Worm (Caenorhabditis elegans) whole organism, midembryonic: ENCODE measurements around the gene spe-17.

Experiments used
- cog-1 ChIP-seq: sonication (generic microtip); optimal IDR thresholded peaks from 2 replicates; lab custom pipeline; 2016; ENCODE audit warnings: missing genetic modification characterization, missing compliant biosample characterization
- flt-1 ChIP-seq: fragments of 200-800 bp; sonication (Bioruptor generic); IDR thresholded peaks from 2 replicates; pipeline ENCODE4 v1.3.6; 2022; ENCODE audit warnings: missing genetic modification characterization, missing compliant biosample characterization
- klf-2 ChIP-seq: fragments of 200-800 bp; sonication (Bioruptor generic); conservative IDR thresholded peaks from 2 replicates; pipeline ENCODE4 v1.3.6; 2022; ENCODE audit warnings: missing genetic modification reagents, missing genetic modification characterization, missing compliant biosample characterization
- ref-1 ChIP-seq: fragments of 200-800 bp; sonication (Bioruptor generic); conservative IDR thresholded peaks from 2 replicates; pipeline ENCODE4 v1.3.6; 2022; ENCODE audit warnings: missing genetic modification reagents, missing genetic modification characterization, missing compliant biosample characterization
- tab-1 ChIP-seq: fragments of 200-800 bp; sonication (Bioruptor generic); IDR thresholded peaks from 2 replicates; pipeline ENCODE4 v1.3.6; 2022; ENCODE audit warnings: missing genetic modification characterization, missing compliant biosample characterization
- ztf-23 ChIP-seq: fragments of 200-800 bp; sonication (Bioruptor generic); IDR thresholded peaks from 2 replicates; pipeline ENCODE4 v1.3.6; 2022; ENCODE audit warnings: missing genetic modification reagents, missing genetic modification characterization, missing compliant biosample characterization

- TF ChIP-seq ref-1 (GFP tag; lab: Robert Waterston, UW) = no peak
- TF ChIP-seq cog-1 (tag; lab: Kevin White, UChicago) = no peak
- TF ChIP-seq flt-1 = no peak
- no peak for TF ChIP-seq klf-2 (GFP tag; lab: Robert Waterston, UW)
- no peak for TF ChIP-seq tab-1 (GFP tag; lab: Robert Waterston, UW)
- no peak for TF ChIP-seq ztf-23 (GFP tag; lab: Robert Waterston, UW)
These were observed 2.8 kb upstream of the spe-17 start for ce11 chrIV:12010377-12010776.
